Worm (Caenorhabditis elegans) whole organism, L1 larva: Measurements from ENCODE around the gene F41G4.13.

ENCODE experiments used
- C04F5.9 ChIP-seq: sonication (generic microtip); optimal IDR thresholded peaks from 2 replicates; lab custom pipeline; 2016; ENCODE audit warnings: missing genetic modification characterization, missing compliant biosample characterization
- C34B4.2 ChIP-seq: sonication (generic microtip); optimal IDR thresholded peaks from 2 replicates; lab custom pipeline; 2017; ENCODE audit warnings: mild to moderate bottlenecking, missing genetic modification characterization, missing compliant biosample characterization
- F16B12.6 ChIP-seq: fragments of 150-350 bp; optimal IDR thresholded peaks from 2 replicates; lab custom pipeline; 2014; ENCODE audit warnings: missing biosample characterization, missing genetic modification characterization
- aha-1 ChIP-seq: fragments of 150-350 bp; optimal IDR thresholded peaks from 2 replicates; lab custom pipeline; 2014; ENCODE audit warnings: missing biosample characterization, missing genetic modification characterization
- aly-2 ChIP-seq: fragments of 150-350 bp; optimal IDR thresholded peaks from 2 replicates; lab custom pipeline; 2014; ENCODE audit warnings: missing biosample characterization, missing genetic modification characterization
- ama-1 ChIP-seq: fragments of 150-350 bp; optimal IDR thresholded peaks from 2 replicates; lab custom pipeline; 2014
- blmp-1 ChIP-seq: fragments of 150-350 bp; optimal IDR thresholded peaks from 2 replicates; lab custom pipeline; 2014; ENCODE audit warnings: missing biosample characterization, missing genetic modification characterization
- ceh-63 ChIP-seq: fragments of 200-800 bp; sonication (Bioruptor generic); optimal IDR thresholded peaks from 2 replicates; lab custom pipeline; 2018; ENCODE audit warnings: mild to moderate bottlenecking, missing genetic modification characterization, missing compliant biosample characterization
- ceh-8 ChIP-seq: fragments of 200-800 bp; sonication (Bioruptor generic); optimal IDR thresholded peaks from 2 replicates; lab custom pipeline; 2018; ENCODE audit warnings: mild to moderate bottlenecking, missing genetic modification characterization, moderate library complexity, missing compliant biosample characterization
- ceh-90 ChIP-seq: sonication (generic microtip); optimal IDR thresholded peaks from 2 replicates; lab custom pipeline; 2016; ENCODE audit warnings: missing genetic modification characterization, missing compliant biosample characterization
- efl-1 ChIP-seq, 4 experiments: fragments of 150-350 bp; optimal IDR thresholded peaks in 3 of 4; peaks in 1 of 4; 1 replicate in 1 of 4; 2 replicates in 3 of 4; lab custom pipeline; 2014; ENCODE audit warnings: missing biosample characterization in 2 of 4, missing genetic modification characterization in 2 of 4, missing genetic modification reagents in 2 of 4
- egl-13 ChIP-seq: sonication (generic microtip); optimal IDR thresholded peaks from 2 replicates; lab custom pipeline; 2016; ENCODE audit warnings: missing genotype, missing genetic modification reagents, missing genetic modification characterization, missing compliant biosample characterization
- egl-27 ChIP-seq, 2 experiments: fragments of 150-350 bp in 1 of 2; sonication (generic microtip); optimal IDR thresholded peaks; 3 replicates each; lab custom pipeline; 2017 to 2018; ENCODE audit warnings: missing biosample characterization in 2 of 2, missing genetic modification characterization in 2 of 2, missing genetic modification reagents in 2 of 2
- elt-2 ChIP-seq: sonication (generic microtip); optimal IDR thresholded peaks from 2 replicates; lab custom pipeline; 2016; ENCODE audit warnings: missing genetic modification characterization, mild to moderate bottlenecking, inconsistent platforms, missing compliant biosample characterization, missing genetic modification reagents
- elt-3 ChIP-seq, 6 experiments: fragments of 150-350 bp in 1 of 6; sonication (generic microtip); optimal IDR thresholded peaks; 2 replicates each; lab custom pipeline; 2017 to 2018; ENCODE audit warnings: missing biosample characterization in 6 of 6, missing genetic modification characterization in 6 of 6, inconsistent platforms in 1 of 6
- ets-5 ChIP-seq: fragments of 200-800 bp; sonication (Bioruptor generic); IDR thresholded peaks from 2 replicates; pipeline ENCODE4 v1.3.6; 2022; ENCODE audit warnings: missing genetic modification characterization, missing compliant biosample characterization
- fkh-4 ChIP-seq: sonication (generic microtip); optimal IDR thresholded peaks from 2 replicates; lab custom pipeline; 2016; ENCODE audit warnings: missing compliant biosample characterization, missing genetic modification characterization, borderline replicate concordance
- grh-1 ChIP-seq: fragments of 200-800 bp; sonication (Bioruptor generic); IDR thresholded peaks from 2 replicates; pipeline ENCODE4 v1.3.6; 2022; ENCODE audit warnings: missing genetic modification reagents, missing genetic modification characterization, missing compliant biosample characterization
- hlh-17 ChIP-seq: fragments of 200-800 bp; sonication (Bioruptor generic); optimal IDR thresholded peaks from 2 replicates; lab custom pipeline; 2018; ENCODE audit warnings: missing genetic modification characterization, mild to moderate bottlenecking, missing compliant biosample characterization, moderate library complexity, borderline replicate concordance
- hpl-2 ChIP-seq: fragments of 150-350 bp; optimal IDR thresholded peaks from 2 replicates; lab custom pipeline; 2014; ENCODE audit warnings: missing biosample characterization, missing genetic modification reagents, missing genetic modification characterization
- irx-1 ChIP-seq: sonication (generic microtip); optimal IDR thresholded peaks from 2 replicates; lab custom pipeline; 2016; ENCODE audit warnings: missing genetic modification characterization, missing compliant biosample characterization
- isw-1 ChIP-seq: fragments of 200-800 bp; sonication (Bioruptor generic); IDR thresholded peaks from 2 replicates; pipeline ENCODE4 v1.3.6; 2022; ENCODE audit warnings: missing genetic modification characterization, missing compliant biosample characterization
- jun-1 ChIP-seq: fragments of 150-350 bp; optimal IDR thresholded peaks from 2 replicates; lab custom pipeline; 2014; ENCODE audit warnings: missing biosample characterization, missing genetic modification reagents, missing genetic modification characterization
- lin-14 ChIP-seq: fragments of 200-800 bp; sonication (Bioruptor generic); optimal IDR thresholded peaks from 2 replicates; lab custom pipeline; 2018; ENCODE audit warnings: mild to moderate bottlenecking, missing genetic modification characterization, moderate library complexity, missing compliant biosample characterization
- lin-15B ChIP-seq: fragments of 150-350 bp; sonication (generic microtip); optimal IDR thresholded peaks from 3 replicates; lab custom pipeline; 2014; ENCODE audit warnings: missing biosample characterization, missing genetic modification characterization
- lin-39 ChIP-seq: fragments of 150-350 bp; optimal IDR thresholded peaks from 2 replicates; lab custom pipeline; 2014; ENCODE audit warnings: missing biosample characterization, missing genetic modification reagents, missing genetic modification characterization
- lir-3 ChIP-seq: sonication (generic microtip); optimal IDR thresholded peaks from 2 replicates; lab custom pipeline; 2016; ENCODE audit warnings: mild to moderate bottlenecking, missing genetic modification characterization, moderate library complexity, missing compliant biosample characterization; ENCODE audit not compliant: poor library complexity
- mdl-1 ChIP-seq, 2 experiments: fragments of 150-350 bp; optimal IDR thresholded peaks; 2 replicates each; lab custom pipeline; 2014 to 2017; ENCODE audit warnings: missing biosample characterization in 2 of 2, missing genetic modification characterization in 2 of 2, inconsistent platforms in 1 of 2
- mef-2 ChIP-seq: fragments of 150-350 bp; optimal IDR thresholded peaks from 2 replicates; lab custom pipeline; 2014; ENCODE audit warnings: missing biosample characterization, missing genetic modification characterization
- mep-1 ChIP-seq: fragments of 150-350 bp; optimal IDR thresholded peaks from 2 replicates; lab custom pipeline; 2014; ENCODE audit warnings: missing biosample characterization, missing genetic modification characterization
- nhr-19 ChIP-seq: fragments of 200-800 bp; sonication (Bioruptor generic); conservative IDR thresholded peaks from 2 replicates; pipeline ENCODE4 v1.3.6; 2022; ENCODE audit warnings: missing genetic modification characterization, missing compliant biosample characterization
- nhr-20 ChIP-seq: sonication (generic microtip); optimal IDR thresholded peaks from 2 replicates; lab custom pipeline; 2016; ENCODE audit warnings: mild to moderate bottlenecking, missing genetic modification characterization, missing compliant biosample characterization
- nhr-237 ChIP-seq: fragments of 150-350 bp; optimal IDR thresholded peaks from 2 replicates; lab custom pipeline; 2014; ENCODE audit warnings: missing biosample characterization, missing genetic modification characterization
- nhr-47 ChIP-seq: sonication (generic microtip); optimal IDR thresholded peaks from 2 replicates; lab custom pipeline; 2016; ENCODE audit warnings: mild to moderate bottlenecking, missing genetic modification characterization, moderate library complexity, missing compliant biosample characterization
- nhr-76 ChIP-seq: sonication (generic microtip); optimal IDR thresholded peaks from 2 replicates; lab custom pipeline; 2017; ENCODE audit warnings: missing biosample characterization, missing genetic modification characterization
- nhr-77 ChIP-seq: fragments of 150-350 bp; optimal IDR thresholded peaks from 2 replicates; lab custom pipeline; 2014; ENCODE audit warnings: missing biosample characterization, missing genetic modification characterization
- nhr-84 ChIP-seq: sonication (generic microtip); optimal IDR thresholded peaks from 2 replicates; lab custom pipeline; 2017; ENCODE audit warnings: missing biosample characterization, missing genetic modification characterization
- nhr-85 ChIP-seq: sonication (generic microtip); peaks from one replicate; lab custom pipeline; 2016; ENCODE audit warnings: missing genetic modification characterization, inconsistent platforms, missing compliant biosample characterization
- nhr-90 ChIP-seq: sonication (generic microtip); optimal IDR thresholded peaks from 2 replicates; lab custom pipeline; 2016; ENCODE audit warnings: mild to moderate bottlenecking, missing genetic modification characterization, missing compliant biosample characterization; ENCODE audit not compliant: poor library complexity
- pag-3 ChIP-seq: sonication (generic microtip); optimal IDR thresholded peaks from 2 replicates; lab custom pipeline; 2017; ENCODE audit warnings: missing genetic modification characterization, mild to moderate bottlenecking, missing compliant biosample characterization, antibody characterized with exemption, borderline replicate concordance; ENCODE audit not compliant: insufficient read depth
- pqm-1 ChIP-seq: sonication (generic microtip); optimal IDR thresholded peaks from 3 replicates; lab custom pipeline; 2017; ENCODE audit warnings: missing biosample characterization, missing genetic modification characterization
- skn-1 ChIP-seq: fragments of 150-350 bp; optimal IDR thresholded peaks from 2 replicates; lab custom pipeline; 2014; ENCODE audit warnings: missing biosample characterization, missing genetic modification characterization
- snpc-4 ChIP-seq: fragments of 150-350 bp; optimal IDR thresholded peaks from 2 replicates; lab custom pipeline; 2014; ENCODE audit warnings: missing biosample characterization, missing genetic modification characterization
- snu-23 ChIP-seq: sonication (generic microtip); optimal IDR thresholded peaks from 2 replicates; lab custom pipeline; 2016; ENCODE audit warnings: missing genetic modification characterization, missing compliant biosample characterization
- sptf-1 ChIP-seq: fragments of 150-350 bp; optimal IDR thresholded peaks from 2 replicates; lab custom pipeline; 2014; ENCODE audit warnings: missing biosample characterization, missing genetic modification characterization
- sup-37 ChIP-seq: fragments of 200-800 bp; sonication (Bioruptor generic); optimal IDR thresholded peaks from 2 replicates; lab custom pipeline; 2018; ENCODE audit warnings: mild to moderate bottlenecking, missing genetic modification characterization, missing compliant biosample characterization
- swsn-7 ChIP-seq: sonication (generic microtip); optimal IDR thresholded peaks from 2 replicates; lab custom pipeline; 2016; ENCODE audit warnings: missing genetic modification characterization, missing compliant biosample characterization
- tbx-2 ChIP-seq: sonication (generic microtip); optimal IDR thresholded peaks from 2 replicates; lab custom pipeline; 2016; ENCODE audit warnings: missing genetic modification characterization, missing compliant biosample characterization
- tlp-1 ChIP-seq: fragments of 150-350 bp; optimal IDR thresholded peaks from 2 replicates; lab custom pipeline; 2014; ENCODE audit warnings: missing biosample characterization, missing genetic modification characterization
- unc-86 ChIP-seq: sonication (generic microtip); optimal IDR thresholded peaks from 2 replicates; lab custom pipeline; 2016; ENCODE audit warnings: missing genetic modification characterization, missing compliant biosample characterization
- unc-98 ChIP-seq: fragments of 200-800 bp; sonication (Bioruptor generic); IDR thresholded peaks from 2 replicates; pipeline ENCODE4 v1.3.6; 2022; ENCODE audit warnings: missing genetic modification characterization, missing compliant biosample characterization
- xbp-1 ChIP-seq: sonication (generic microtip); optimal IDR thresholded peaks from 2 replicates; lab custom pipeline; 2016; ENCODE audit warnings: missing genetic modification characterization, missing compliant biosample characterization
- ztf-11 ChIP-seq, 2 experiments: sonication (generic microtip); optimal IDR thresholded peaks; 2 replicates each; lab custom pipeline; 2016 to 2017; ENCODE audit warnings: missing genetic modification characterization in 2 of 2, missing biosample characterization in 1 of 2, missing compliant biosample characterization in 1 of 2

F41G4.13 gene

DNA sequence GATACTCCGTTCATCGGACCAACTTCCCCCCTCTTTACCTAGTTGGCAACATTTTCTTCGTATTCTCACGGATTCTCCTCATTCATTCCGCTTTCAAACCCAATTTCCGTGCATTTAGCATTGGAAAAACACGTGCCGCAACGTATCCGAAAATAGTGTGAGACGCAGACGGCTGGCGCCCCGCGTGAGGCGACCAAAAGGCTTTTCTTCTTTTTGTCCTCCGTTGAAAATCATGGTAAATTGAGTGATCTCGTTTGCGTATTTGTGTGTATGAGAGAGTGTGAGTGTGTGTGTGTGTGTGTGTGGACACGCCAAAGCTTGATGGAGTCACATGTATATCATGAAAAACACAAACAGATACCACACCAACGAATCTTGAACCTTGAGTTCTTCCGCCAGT is 37.8 kb downstream of the F41G4.13 start:
- TF ChIP-seq nhr-19 (GFP tag; lab: Robert Waterston, UW) = peak; percentile 91
- no peak for TF ChIP-seq nhr-76 (tag; lab: Kevin White, UChicago)
- TF ChIP-seq lir-3 (tag; lab: Kevin White, UChicago) = peak; percentile 69
- no peak for TF ChIP-seq C04F5.9 (tag; lab: Kevin White, UChicago)
- no peak for TF ChIP-seq F16B12.6 (tag; lab: Kevin White, UChicago)
- TF ChIP-seq isw-1 (GFP tag; lab: Robert Waterston, UW) = peak; percentile 68
- peak; percentile 91 for TF ChIP-seq nhr-47 (tag; lab: Kevin White, UChicago)
- peak in 2 of 6 experiments; percentile 77 to 89 for TF ChIP-seq elt-3 (tag; optimal IDR thresholded peaks at IDR 0.05; lab: Kevin White, UChicago)
- peak; percentile 90 for TF ChIP-seq egl-13 (tag; lab: Kevin White, UChicago)
- no peak for TF ChIP-seq ets-5
- peak; percentile 95 for TF ChIP-seq tbx-2 (tag; lab: Kevin White, UChicago)
- no peak for TF ChIP-seq C34B4.2 (tag; lab: Kevin White, UChicago)
- TF ChIP-seq xbp-1 (tag; lab: Kevin White, UChicago) = peak; percentile 88
- TF ChIP-seq lin-39 (tag; lab: Kevin White, UChicago) = peak; percentile 50
- TF ChIP-seq nhr-85 (tag; lab: Kevin White, UChicago) = peak; percentile 96
- peak; percentile 75 for TF ChIP-seq nhr-77 (tag; lab: Kevin White, UChicago)
- TF ChIP-seq aha-1 (tag; lab: Kevin White, UChicago) = peak; percentile 11
- peak; percentile 92 for TF ChIP-seq swsn-7 (tag; lab: Kevin White, UChicago)
- peak; percentile 92 for TF ChIP-seq unc-86 (tag; lab: Kevin White, UChicago)
- TF ChIP-seq ztf-11 (tag; optimal IDR thresholded peaks at IDR 0.05; lab: Kevin White, UChicago) = peak in 1 of 2 experiments; percentile 54
- TF ChIP-seq lin-15B (tag; lab: Kevin White, UChicago) = peak; percentile 23
- TF ChIP-seq nhr-237 (tag; lab: Kevin White, UChicago) = peak; percentile 66
- peak; percentile 69 to 77 for TF ChIP-seq egl-27 (tag; optimal IDR thresholded peaks at IDR 0.05; lab: Kevin White, UChicago)
- TF ChIP-seq mef-2 (tag; lab: Kevin White, UChicago) = peak; percentile 88
- TF ChIP-seq fkh-4 (tag; lab: Kevin White, UChicago) = no peak
- TF ChIP-seq nhr-90 (tag; lab: Kevin White, UChicago) = peak; percentile 89
- TF ChIP-seq hlh-17 (GFP tag; lab: Kevin White, UChicago) = no peak
- peak; percentile 78 for TF ChIP-seq blmp-1 (tag; lab: Kevin White, UChicago)
- TF ChIP-seq ama-1 (lab: Kevin White, UChicago) = peak; percentile 34
- TF ChIP-seq sptf-1 (tag; lab: Kevin White, UChicago) = no peak
- peak; percentile 66 for TF ChIP-seq snpc-4
- TF ChIP-seq mdl-1 (tag; optimal IDR thresholded peaks at IDR 0.05; lab: Kevin White, UChicago) = peak; percentile 55 to 99
- TF ChIP-seq efl-1 (optimal IDR thresholded peaks at IDR 0.05; lab: Kevin White, UChicago) = peak; percentile 66 to 80
- TF ChIP-seq efl-1 (GFP tag; optimal IDR thresholded peaks at IDR 0.05 in 1 of 2; lab: Kevin White, UChicago) = peak; percentile 33 to 87
- no peak for TF ChIP-seq ceh-63 (GFP tag; lab: Kevin White, UChicago)
- TF ChIP-seq nhr-84 = no peak
- peak; percentile 74 for TF ChIP-seq irx-1
- peak; percentile 97 for TF ChIP-seq snu-23 (GFP tag; lab: Kevin White, UChicago)
- no peak for TF ChIP-seq pqm-1 (tag; lab: Kevin White, UChicago)
- TF ChIP-seq mep-1 (tag; lab: Kevin White, UChicago) = peak; percentile 92
- peak; percentile 66 for TF ChIP-seq elt-2
- no peak for TF ChIP-seq pag-3 (tag; lab: Kevin White, UChicago)
- TF ChIP-seq unc-98 = peak; percentile 36; the same call in 1 of the 2 replicates
- TF ChIP-seq ceh-8 = peak; percentile 78
- peak; percentile 80 for TF ChIP-seq hpl-2 (GFP tag; lab: Kevin White, UChicago)
- TF ChIP-seq skn-1 (tag; lab: Kevin White, UChicago) = peak; percentile 79
- peak; percentile 65 for TF ChIP-seq grh-1 (GFP tag; lab: Robert Waterston, UW)
- TF ChIP-seq jun-1 (tag; lab: Kevin White, UChicago) = peak; percentile 81
- TF ChIP-seq sup-37 (GFP tag; lab: Kevin White, UChicago) = peak; percentile 25
- TF ChIP-seq lin-14 (GFP tag; lab: Kevin White, UChicago) = peak; percentile 100
- TF ChIP-seq nhr-20 (tag; lab: Kevin White, UChicago) = peak; percentile 98
- no peak for TF ChIP-seq tlp-1 (tag; lab: Kevin White, UChicago)
- TF ChIP-seq aly-2 (tag; lab: Kevin White, UChicago) = no peak
- TF ChIP-seq ceh-90 (tag; lab: Kevin White, UChicago) = no peak
